ENCODE assay signal across 5 fruit fly cellular contexts in genomic region chr3L:9693552-9694133, dm6.
TF ChIP-seq lines count a peak whose summit lies in the region.

No protein-coding gene starts in this region.

- TF ChIP-seq CTCF in whole organism, embryonic (GFP tag; optimal IDR thresholded peaks at IDR 0.05; lab: Kevin White, UChicago), result no peak

TF ChIP-seq in whole organism, adult, 20 proteins besides CTCF, POLR2A, EP300 and RAD21:
- no peak for TF ChIP-seq CG7101 (tag; optimal IDR thresholded peaks at IDR 0.05; lab: Kevin White, UChicago)
- peak; percentile 94 for TF ChIP-seq kay (GFP tag; lab: Kevin White, UChicago; ENCODE audit: borderline replicate concordance)
- TF ChIP-seq Mnt (GFP tag; optimal IDR thresholded peaks at IDR 0.05; lab: Kevin White, UChicago), result peak; percentile 32
TF ChIP-seq in whole organism, adult: peak in this region for 2.

TF ChIP-seq in whole organism, embryonic, 481 proteins besides CTCF, POLR2A, EP300 and RAD21 (continues in another document):
- TF ChIP-seq mld (GFP tag; IDR thresholded peaks at IDR 0.05; lab: Robert Waterston, UW; ENCODE audit: partially characterized antibody) (0 out of 3 replicates have a peak, but pooled peaks have one; percentile 12), ken (GFP tag; IDR thresholded peaks at IDR 0.05; lab: Robert Waterston, UW) (0 out of 3 replicates have a peak, but pooled peaks have one; percentile 44), crp (GFP tag; optimal IDR thresholded peaks at IDR 0.05; lab: Kevin White, UChicago) (peak in 1 of 2 experiments; percentile 30), otp (GFP tag; IDR thresholded peaks at IDR 0.05; lab: Robert Waterston, UW) (peak; percentile 33; the same call in 1 of the 3 replicates), Ptx1 (GFP tag; IDR thresholded peaks at IDR 0.05; lab: Robert Waterston, UW) (peak; percentile 44), CG14441 (GFP tag; IDR thresholded peaks at IDR 0.05; lab: Robert Waterston, UW) (0 out of 2 replicates have a peak, but pooled peaks have one; percentile 19), Sox100B (GFP tag; optimal IDR thresholded peaks at IDR 0.05; lab: Kevin White, UChicago) (peak; percentile 6), CG11695 (GFP tag; IDR thresholded peaks at IDR 0.05; lab: Robert Waterston, UW) (peak; percentile 63; the same call in 2 of the 3 replicates), cg (GFP tag; optimal IDR thresholded peaks at IDR 0.05; lab: Kevin White, UChicago) (peak; percentile 76), cwo (GFP tag; optimal IDR thresholded peaks at IDR 0.05; lab: Kevin White, UChicago) (peak; percentile 70), Aef1 (GFP tag; IDR thresholded peaks at IDR 0.05; lab: Robert Waterston, UW) (peak; percentile 22; the same call in 2 of the 3 replicates), CG12391 (tag; optimal IDR thresholded peaks at IDR 0.05; lab: Kevin White, UChicago) (peak; percentile 31), ftz-f1 (GFP tag; optimal IDR thresholded peaks at IDR 0.05; lab: Kevin White, UChicago) (no peak), PHDP (tag; optimal IDR thresholded peaks at IDR 0.05; lab: Kevin White, UChicago) (peak; percentile 4), Gug (GFP tag; IDR thresholded peaks at IDR 0.05; lab: Robert Waterston, UW) (0 out of 4 replicates have a peak, but pooled peaks have one; percentile 19), bsh (GFP tag; optimal IDR thresholded peaks at IDR 0.05; lab: Kevin White, UChicago) (peak in 1 of 2 experiments; percentile 31), wor (GFP tag; IDR thresholded peaks at IDR 0.05; lab: Robert Waterston, UW) (peak; percentile 37; the same call in 1 of the 2 replicates), CG4360 (GFP tag; IDR thresholded peaks at IDR 0.05; lab: Robert Waterston, UW) (peak; percentile 67), ap (GFP tag; IDR thresholded peaks at IDR 0.05; lab: Robert Waterston, UW) (0 out of 2 replicates have a peak, but pooled peaks have one; percentile 26)

TF ChIP-seq in whole organism, prepupa, 60 proteins besides CTCF, POLR2A, EP300 and RAD21 (continues in another document):
- peak; percentile 24; the same call in 1 of the 3 replicates for TF ChIP-seq CG6163 (GFP tag; IDR thresholded peaks at IDR 0.05; lab: Robert Waterston, UW)
- no peak for TF ChIP-seq pdm3 (GFP tag; optimal IDR thresholded peaks at IDR 0.05; lab: Kevin White, UChicago)
- peak; percentile 43; the same call in 2 of the 3 replicates for TF ChIP-seq CG8119 (GFP tag; IDR thresholded peaks at IDR 0.05; lab: Robert Waterston, UW)
- TF ChIP-seq CG7368 (GFP tag; optimal IDR thresholded peaks at IDR 0.05; lab: Kevin White, UChicago), result no peak
- no peak for TF ChIP-seq esn (GFP tag; optimal IDR thresholded peaks at IDR 0.05; lab: Kevin White, UChicago)
- TF ChIP-seq CG9139 (GFP tag; optimal IDR thresholded peaks at IDR 0.05; lab: Kevin White, UChicago), result no peak
- no peak for TF ChIP-seq CG10631 (GFP tag; optimal IDR thresholded peaks at IDR 0.05; lab: Kevin White, UChicago)
- no peak for TF ChIP-seq CG16779 (tag; optimal IDR thresholded peaks at IDR 0.05; lab: Kevin White, UChicago)
- no peak for TF ChIP-seq fd59A (GFP tag; optimal IDR thresholded peaks at IDR 0.05; lab: Kevin White, UChicago)
- no peak for TF ChIP-seq Hr4 (GFP tag; optimal IDR thresholded peaks at IDR 0.05; lab: Kevin White, UChicago)
- TF ChIP-seq CG8632 (GFP tag; optimal IDR thresholded peaks at IDR 0.05; lab: Kevin White, UChicago), result no peak
- no peak for TF ChIP-seq Sox102F (GFP tag; optimal IDR thresholded peaks at IDR 0.05; lab: Kevin White, UChicago)
- TF ChIP-seq Sox14 (GFP tag; optimal IDR thresholded peaks at IDR 0.05; lab: Kevin White, UChicago), result no peak
- TF ChIP-seq spab (GFP tag; optimal IDR thresholded peaks at IDR 0.05; lab: Kevin White, UChicago), result no peak
- TF ChIP-seq CG3919 (GFP tag; optimal IDR thresholded peaks at IDR 0.05; lab: Kevin White, UChicago), result no peak
- TF ChIP-seq salr (GFP tag; optimal IDR thresholded peaks at IDR 0.05; lab: Kevin White, UChicago), result no peak
- peak; percentile 27; the same call in 1 of the 2 replicates for TF ChIP-seq CG15336 (GFP tag; IDR thresholded peaks at IDR 0.05; lab: Robert Waterston, UW)
- no peak for TF ChIP-seq CG31627 (GFP tag; optimal IDR thresholded peaks at IDR 0.05; lab: Kevin White, UChicago)
- TF ChIP-seq OdsH (GFP tag; optimal IDR thresholded peaks at IDR 0.05; lab: Kevin White, UChicago), result no peak
- no peak for TF ChIP-seq Hr38 (GFP tag; optimal IDR thresholded peaks at IDR 0.05; lab: Kevin White, UChicago)
- TF ChIP-seq net (GFP tag; optimal IDR thresholded peaks at IDR 0.05; lab: Kevin White, UChicago), result no peak
- TF ChIP-seq ss (GFP tag; optimal IDR thresholded peaks at IDR 0.05; lab: Kevin White, UChicago), result no peak
- TF ChIP-seq fd85E (GFP tag; optimal IDR thresholded peaks at IDR 0.05; lab: Kevin White, UChicago), result no peak

TF ChIP-seq in whole organism, pupa, 21 proteins besides CTCF, POLR2A, EP300 and RAD21:
- TF ChIP-seq CG12605 (GFP tag; IDR thresholded peaks at IDR 0.05; lab: Robert Waterston, UW), result no peak
- TF ChIP-seq CG32121 (GFP tag; IDR thresholded peaks at IDR 0.05; lab: Robert Waterston, UW), result peak; percentile 27; the same call in 1 of the 2 replicates
- peak; percentile 63; the same call in 1 of the 3 replicates for TF ChIP-seq CG4496 (GFP tag; IDR thresholded peaks at IDR 0.05; lab: Robert Waterston, UW)

TF ChIP-seq in whole organism, wandering third instar larva, 38 proteins besides CTCF, POLR2A, EP300 and RAD21:
- TF ChIP-seq rgr (GFP tag; optimal IDR thresholded peaks at IDR 0.05; lab: Kevin White, UChicago) (no peak), Jra (GFP tag; optimal IDR thresholded peaks at IDR 0.05; lab: Kevin White, UChicago) (no peak), ey (GFP tag; optimal IDR thresholded peaks at IDR 0.05; lab: Kevin White, UChicago) (no peak), tai (GFP tag; optimal IDR thresholded peaks at IDR 0.05; lab: Kevin White, UChicago) (no peak), Sp1 (GFP tag; optimal IDR thresholded peaks at IDR 0.05; lab: Kevin White, UChicago) (no peak), Vsx2 (GFP tag; optimal IDR thresholded peaks at IDR 0.05; lab: Kevin White, UChicago; ENCODE audit: partially characterized antibody) (no peak), jim (GFP tag; optimal IDR thresholded peaks at IDR 0.05; lab: Kevin White, UChicago) (no peak), sv (GFP tag; optimal IDR thresholded peaks at IDR 0.05; lab: Kevin White, UChicago) (no peak), dl (GFP tag; optimal IDR thresholded peaks at IDR 0.05; lab: Kevin White, UChicago; ENCODE audit: insufficient read depth in 1 of 2, partially characterized antibody in 2 of 2) (no peak), brk (GFP tag; optimal IDR thresholded peaks at IDR 0.05; lab: Kevin White, UChicago) (peak; percentile 16), CG9705 (GFP tag; optimal IDR thresholded peaks at IDR 0.05; lab: Kevin White, UChicago) (no peak), Myc (optimal IDR thresholded peaks at IDR 0.05; lab: Kevin White, UChicago) (no peak), Dif (GFP tag; optimal IDR thresholded peaks at IDR 0.05; lab: Kevin White, UChicago; ENCODE audit: partially characterized antibody) (no peak), woc (GFP tag; optimal IDR thresholded peaks at IDR 0.05; lab: Kevin White, UChicago) (no peak), CG32264 (GFP tag; optimal IDR thresholded peaks at IDR 0.05; lab: Kevin White, UChicago) (no peak), dmrt93B (GFP tag; optimal IDR thresholded peaks at IDR 0.05; lab: Kevin White, UChicago) (no peak), Rel (GFP tag; optimal IDR thresholded peaks at IDR 0.05; lab: Kevin White, UChicago) (peak; percentile 53), Rel (tag; optimal IDR thresholded peaks at IDR 0.05; lab: Kevin White, UChicago) (no peak), foxo (GFP tag; optimal IDR thresholded peaks at IDR 0.05; lab: Kevin White, UChicago) (no peak), Mio (GFP tag; optimal IDR thresholded peaks at IDR 0.05; lab: Kevin White, UChicago) (no peak), N (GFP tag; optimal IDR thresholded peaks at IDR 0.05; lab: Kevin White, UChicago) (peak; percentile 21), HLH106 (tag; optimal IDR thresholded peaks at IDR 0.05; lab: Kevin White, UChicago) (no peak), Hr78 (GFP tag; optimal IDR thresholded peaks at IDR 0.05; lab: Kevin White, UChicago) (no peak), GATAd (GFP tag; optimal IDR thresholded peaks at IDR 0.05; lab: Kevin White, UChicago) (no peak), CrebA (GFP tag; optimal IDR thresholded peaks at IDR 0.05; lab: Kevin White, UChicago; ENCODE audit: borderline replicate concordance) (no peak), usp (GFP tag; optimal IDR thresholded peaks at IDR 0.05; lab: Kevin White, UChicago) (no peak), psq (GFP tag; optimal IDR thresholded peaks at IDR 0.05; lab: Kevin White, UChicago) (no peak), Dfd (GFP tag; optimal IDR thresholded peaks at IDR 0.05; lab: Kevin White, UChicago) (no peak), dsf (GFP tag; optimal IDR thresholded peaks at IDR 0.05; lab: Kevin White, UChicago; ENCODE audit: borderline replicate concordance) (no peak), lola (GFP tag; optimal IDR thresholded peaks at IDR 0.05; lab: Kevin White, UChicago) (no peak), OdsH (GFP tag; optimal IDR thresholded peaks at IDR 0.05; lab: Kevin White, UChicago) (no peak), br (GFP tag; optimal IDR thresholded peaks at IDR 0.05; lab: Kevin White, UChicago) (no peak), Abd-B (GFP tag; optimal IDR thresholded peaks at IDR 0.05; lab: Kevin White, UChicago) (no peak), h (GFP tag; optimal IDR thresholded peaks at IDR 0.05; lab: Kevin White, UChicago) (no peak), sage (GFP tag; optimal IDR thresholded peaks at IDR 0.05; lab: Kevin White, UChicago) (peak; percentile 0), pan (optimal IDR thresholded peaks at IDR 0.05; lab: Kevin White, UChicago) (no peak)
